Worm (Caenorhabditis elegans): ENCODE results near the gene zipt-3.
A peak's percentile ranks its signal among the peaks of the same experiment; 100 is the strongest.

Gene zipt-3

ce11 chrII:5701485-5701884 is 16.4 kb upstream of the zipt-3 start (continued):
- TF ChIP-seq daf-16 (GFP tag; optimal IDR thresholded peaks at IDR 0.05): no peak
- TF ChIP-seq daf-16 (tag; optimal IDR thresholded peaks at IDR 0.05): peak; percentile 60

ce11 chrII:5702611-5703192 is 15.2 kb upstream of the zipt-3 start:
- TF ChIP-seq unc-62 (GFP tag; optimal IDR thresholded peaks at IDR 0.05 in 1 of 2): peak in 1 of 2 experiments; percentile 44
- no peak for TF ChIP-seq unc-62 (tag; optimal IDR thresholded peaks at IDR 0.05)
- peak in 1 of 2 experiments; percentile 38 for TF ChIP-seq mdl-1 (tag; optimal IDR thresholded peaks at IDR 0.05)
- TF ChIP-seq egl-43 (GFP tag; IDR thresholded peaks at IDR 0.05): no peak
- TF ChIP-seq dpl-1 (GFP tag; optimal IDR thresholded peaks at IDR 0.05): peak; percentile 3
- TF ChIP-seq dve-1 (tag; optimal IDR thresholded peaks at IDR 0.05; ENCODE audit: insufficient read depth): peak; percentile 0
- peak; percentile 59 for TF ChIP-seq nhr-48 (tag; optimal IDR thresholded peaks at IDR 0.05)
- TF ChIP-seq gei-8 (GFP tag; optimal IDR thresholded peaks at IDR 0.05): no peak
- TF ChIP-seq hlh-11 (tag; optimal IDR thresholded peaks at IDR 0.05): peak; percentile 14
- TF ChIP-seq mes-2 (tag; optimal IDR thresholded peaks at IDR 0.05; ENCODE audit: poor library complexity, severe bottlenecking): peak; percentile 2
- TF ChIP-seq madf-5 (GFP tag; IDR thresholded peaks at IDR 0.05): no peak

- TF ChIP-seq mxl-3 (GFP tag; optimal IDR thresholded peaks at IDR 0.05) (peak; percentile 27), spr-3 (GFP tag; optimal IDR thresholded peaks at IDR 0.05) (no peak), hlh-30 (tag; optimal IDR thresholded peaks at IDR 0.05; ENCODE audit: insufficient read depth) (peak; percentile 25), ztf-11 (tag; optimal IDR thresholded peaks at IDR 0.05) (no peak), lsy-2 (tag; optimal IDR thresholded peaks at IDR 0.05) (peak in 1 of 2 experiments; percentile 14)
These were observed 13.5 kb upstream of the zipt-3 start for ce11 chrII:5704479-5704878.

- TF ChIP-seq lin-1 (GFP tag; IDR thresholded peaks at IDR 0.05) (no peak), dpl-1 (GFP tag; optimal IDR thresholded peaks at IDR 0.05) (no peak), duxl-1 (tag; optimal IDR thresholded peaks at IDR 0.05; ENCODE audit: poor library complexity) (no peak), unc-62 (GFP tag; optimal IDR thresholded peaks at IDR 0.05 in 1 of 2) (peak in 1 of 2 experiments; percentile 92), unc-62 (tag; optimal IDR thresholded peaks at IDR 0.05) (no peak), hif-1 (tag; optimal IDR thresholded peaks at IDR 0.05) (no peak), mdl-1 (tag; optimal IDR thresholded peaks at IDR 0.05) (no peak), dmd-9 (GFP tag; IDR thresholded peaks at IDR 0.05) (no peak), nhr-28 (tag; optimal IDR thresholded peaks at IDR 0.05) (no peak), hlh-30 (tag; optimal IDR thresholded peaks at IDR 0.05; ENCODE audit: insufficient read depth) (no peak), fkh-10 (GFP tag; optimal IDR thresholded peaks at IDR 0.05) (peak; percentile 5)
These were observed 10.4 kb upstream of the zipt-3 start, which contains the start of gene osta-2 for ce11 chrII:5707532-5707931. Gene osta-2 (plus strand): TSS chrII:5707691.

- TF ChIP-seq ZK337.2 (GFP tag; IDR thresholded peaks at IDR 0.05) (no peak), unc-62 (GFP tag; optimal IDR thresholded peaks at IDR 0.05 in 1 of 2) (peak in 1 of 2 experiments; percentile 85), unc-62 (tag; optimal IDR thresholded peaks at IDR 0.05) (no peak), zfp-3 (GFP tag; conservative IDR thresholded peaks at IDR 0.05) (no peak), R02D3.7 (tag; optimal IDR thresholded peaks at IDR 0.05) (no peak), pqm-1 (tag; optimal IDR thresholded peaks at IDR 0.05) (no peak), ztf-11 (tag; optimal IDR thresholded peaks at IDR 0.05) (no peak), rbr-2 (tag; optimal IDR thresholded peaks at IDR 0.05) (peak; percentile 18), ctbp-1 (GFP tag; IDR thresholded peaks at IDR 0.05) (peak; percentile 48), nhr-6 (tag; optimal IDR thresholded peaks at IDR 0.05) (no peak), madf-5 (GFP tag; IDR thresholded peaks at IDR 0.05) (no peak), lin-38 (GFP tag; IDR thresholded peaks at IDR 0.05) (no peak), hlh-11 (tag; optimal IDR thresholded peaks at IDR 0.05) (no peak), hmg-1.1 (GFP tag; IDR thresholded peaks at IDR 0.05) (0 out of 2 replicates have a peak, but pooled peaks have one; percentile 24), ces-1 (GFP tag; optimal IDR thresholded peaks at IDR 0.05) (peak; percentile 81), saeg-2 (GFP tag; IDR thresholded peaks at IDR 0.05) (no peak), fkh-10 (GFP tag; optimal IDR thresholded peaks at IDR 0.05) (peak; percentile 82), jun-1 (tag; optimal IDR thresholded peaks at IDR 0.05) (no peak)
These were observed 9.8 kb upstream of the zipt-3 start for ce11 chrII:5708154-5708553.

All from whole organism, L4 larva.